Fruit fly (Drosophila melanogaster) S2 (cell line): Measurements from ENCODE around the gene CG33502.

ENCODE experiments used
- CG8478 ChIP-seq: fragments of >200 bp; optimal IDR thresholded peaks from 2 replicates; lab custom pipeline; 2018
- CTCF ChIP-seq, 2 experiments: fragments of >200 bp; optimal IDR thresholded peaks; 2 replicates each; lab custom pipeline; 2018

DNA sequence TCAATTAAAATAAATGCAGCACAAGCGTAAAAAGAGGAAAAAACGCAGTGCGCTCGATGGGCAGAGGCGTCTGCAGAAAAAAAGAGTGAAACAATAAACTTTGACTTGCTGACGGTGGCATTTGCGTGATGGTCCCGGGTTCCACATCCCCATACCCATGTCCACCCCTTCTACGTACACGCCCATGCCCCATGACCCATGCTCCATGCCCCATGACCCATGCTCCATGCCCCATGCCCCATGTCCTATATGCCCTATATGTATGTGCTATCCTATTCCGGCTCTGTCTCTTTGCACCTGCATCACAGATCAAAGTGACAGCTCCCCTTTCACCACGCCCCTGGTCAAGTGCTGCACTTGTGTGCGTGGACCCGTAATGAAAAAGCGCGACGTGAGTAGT, 19.3 kb downstream of the CG33502 start:
- TF ChIP-seq CG8478 (lab: Kevin White, UChicago) = no peak
- no peak for TF ChIP-seq CTCF (optimal IDR thresholded peaks at IDR 0.05; lab: Kevin White, UChicago)
